Worm (Caenorhabditis elegans): ENCODE results near the gene rpc-1.

- TF ChIP-seq him-1 (tag; optimal IDR thresholded peaks at IDR 0.05) (no peak), W03F9.2 (tag; optimal IDR thresholded peaks at IDR 0.05) (no peak)
These were observed 7.4 kb downstream of the rpc-1 start for ce11 chrIV:7158161-7158560.
